Worm (Caenorhabditis elegans): ENCODE measurements around the gene R151.1.

DNA sequence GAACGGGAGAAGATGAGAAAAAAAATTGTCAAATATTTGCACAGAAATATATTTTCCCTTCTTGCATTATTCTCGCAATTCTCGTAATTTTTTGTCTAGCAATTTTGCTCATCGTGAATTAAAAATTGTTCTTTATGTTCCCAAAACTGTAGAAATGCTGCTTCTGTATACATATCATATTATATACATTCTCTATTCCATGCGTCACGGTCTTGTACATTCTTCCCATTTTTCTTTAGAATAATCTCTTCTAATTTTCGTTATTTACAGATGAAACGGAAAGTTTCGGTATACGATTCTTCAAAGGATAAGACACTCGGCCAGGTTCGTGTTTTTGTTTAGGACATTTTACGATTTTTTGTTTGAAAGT, 48.8 kb upstream of the R151.1 start, which contains the start of gene acs-4:
- TF ChIP-seq ztf-11 (tag; optimal IDR thresholded peaks at IDR 0.05) (no peak), aly-2 (tag; optimal IDR thresholded peaks at IDR 0.05) (no peak)

Data from whole organism, L3 larva.